Worm (Caenorhabditis elegans): ENCODE results near the gene atg-9.

DNA sequence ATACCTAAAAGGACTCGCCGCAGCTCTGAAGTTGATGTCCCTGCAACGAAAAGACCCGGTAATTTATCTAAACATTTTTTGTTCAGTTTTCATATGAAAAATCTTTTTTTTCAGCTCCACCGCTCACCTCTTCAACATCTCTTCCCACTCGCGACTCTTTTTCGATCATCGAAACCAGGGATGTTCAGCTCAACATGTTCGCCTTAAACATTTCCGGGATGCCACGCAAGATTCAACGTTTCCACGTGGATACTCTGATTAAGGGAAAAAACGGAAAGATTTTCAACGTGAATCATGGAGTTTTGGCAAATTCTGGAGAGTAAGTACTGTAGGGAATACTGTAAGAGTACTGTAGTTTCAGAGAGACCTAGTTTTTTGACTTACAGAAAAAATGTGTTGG lies 5.6 kb upstream of the atg-9 start:
- TF ChIP-seq dao-5 (tag; optimal IDR thresholded peaks at IDR 0.05) = no peak
- TF ChIP-seq W03F9.2 (tag; optimal IDR thresholded peaks at IDR 0.05) = no peak
